Worm (Caenorhabditis elegans) whole organism, young adult: ENCODE data around the gene sel-1.

Source experiments
- B0035.1 ChIP-seq: sonication (generic microtip); optimal IDR thresholded peaks from 2 replicates; lab custom pipeline; 2016; ENCODE audit warnings: missing genetic modification characterization, mild to moderate bottlenecking, missing compliant biosample characterization, missing genotype, missing genetic modification reagents
- C17E4.6 ChIP-seq: fragments of 200-800 bp; sonication (Bioruptor generic); IDR thresholded peaks from 2 replicates; pipeline ENCODE4 v1.3.6; 2022; ENCODE audit warnings: missing genetic modification reagents, missing genetic modification characterization, missing compliant biosample characterization
- D2030.7 ChIP-seq: fragments of 200-800 bp; sonication (Bioruptor generic); IDR thresholded peaks from 2 replicates; pipeline ENCODE4 v1.3.6; 2022; ENCODE audit warnings: missing genetic modification reagents, missing genetic modification characterization, missing compliant biosample characterization
- F10E7.11 ChIP-seq: sonication (generic microtip); optimal IDR thresholded peaks from 2 replicates; lab custom pipeline; 2017; ENCODE audit warnings: mild to moderate bottlenecking, missing genetic modification characterization, moderate library complexity, missing compliant biosample characterization
- K11D2.4 ChIP-seq: fragments of 200-800 bp; sonication (Bioruptor generic); IDR thresholded peaks from 2 replicates; pipeline ENCODE4 v1.3.6; 2022; ENCODE audit warnings: missing genetic modification reagents, missing genetic modification characterization, missing compliant biosample characterization
- T07F8.4 ChIP-seq: sonication (generic microtip); optimal IDR thresholded peaks from 2 replicates; lab custom pipeline; 2016; ENCODE audit warnings: mild to moderate bottlenecking, missing genetic modification characterization, moderate library complexity, missing compliant biosample characterization
- Y53F4B.3 ChIP-seq: fragments of 200-800 bp; sonication (Bioruptor generic); IDR thresholded peaks from 2 replicates; pipeline ENCODE4 v1.3.6; 2022; ENCODE audit warnings: missing genetic modification reagents, missing genetic modification characterization, missing compliant biosample characterization
- Y95B8A.8 ChIP-seq: fragments of 200-800 bp; sonication (Bioruptor generic); IDR thresholded peaks from 2 replicates; pipeline ENCODE4 v1.3.6; 2022; ENCODE audit warnings: missing genetic modification reagents, missing genetic modification characterization, missing compliant biosample characterization
- akir-1 ChIP-seq: fragments of 200-800 bp; sonication (Bioruptor generic); optimal IDR thresholded peaks from 2 replicates; lab custom pipeline; 2018; ENCODE audit warnings: mild to moderate bottlenecking, missing genetic modification characterization, moderate library complexity, missing compliant biosample characterization
- aptf-2 ChIP-seq: fragments of 200-800 bp; sonication (Bioruptor generic); conservative IDR thresholded peaks from 2 replicates; pipeline ENCODE4 v1.3.6; 2022; ENCODE audit warnings: missing genetic modification reagents, missing genetic modification characterization, missing compliant biosample characterization
- ceh-58 ChIP-seq: fragments of 200-800 bp; sonication (Bioruptor generic); IDR thresholded peaks from 2 replicates; pipeline ENCODE4 v1.3.6; 2022; ENCODE audit warnings: missing genetic modification characterization, missing compliant biosample characterization
- die-1 ChIP-seq: sonication (generic microtip); optimal IDR thresholded peaks from 2 replicates; lab custom pipeline; 2016; ENCODE audit warnings: missing genotype, mild to moderate bottlenecking, missing genetic modification characterization, missing compliant biosample characterization
- dox-1 ChIP-seq: fragments of 200-800 bp; sonication (Bioruptor generic); IDR thresholded peaks from 2 replicates; pipeline ENCODE4 v1.3.6; 2022; ENCODE audit warnings: missing genetic modification reagents, missing genetic modification characterization, missing compliant biosample characterization
- egl-18 ChIP-seq: fragments of 200-800 bp; sonication (Bioruptor generic); IDR thresholded peaks from 2 replicates; pipeline ENCODE4 v1.3.6; 2022; ENCODE audit warnings: missing genetic modification reagents, missing genetic modification characterization, missing compliant biosample characterization
- egrh-3 ChIP-seq: fragments of 200-800 bp; sonication (Bioruptor generic); IDR thresholded peaks from 2 replicates; pipeline ENCODE4 v1.3.6; 2022; ENCODE audit warnings: missing genetic modification reagents, missing genetic modification characterization, missing compliant biosample characterization
- fkh-3 ChIP-seq: sonication (generic microtip); optimal IDR thresholded peaks from 2 replicates; lab custom pipeline; 2016; ENCODE audit warnings: mild to moderate bottlenecking, missing genetic modification characterization, missing compliant biosample characterization
- hrde-1 ChIP-seq: sonication (generic microtip); optimal IDR thresholded peaks from 2 replicates; lab custom pipeline; 2016; ENCODE audit warnings: missing genetic modification characterization, mild to moderate bottlenecking, missing compliant biosample characterization, moderate library complexity, missing genotype, missing genetic modification reagents, borderline replicate concordance
- let-526 ChIP-seq: fragments of 200-800 bp; sonication (Bioruptor generic); IDR thresholded peaks from 2 replicates; pipeline ENCODE4 v1.3.6; 2022; ENCODE audit warnings: missing genetic modification reagents, missing genetic modification characterization, missing compliant biosample characterization
- lin-35 ChIP-seq, 3 experiments: fragments of 150-350 bp in 2 of 3; sonication (generic microtip) in 1 of 3; optimal IDR thresholded peaks; 2 replicates each; lab custom pipeline; 2014 to 2018; ENCODE audit warnings: missing biosample characterization in 3 of 3, missing genetic modification characterization in 3 of 3, missing genetic modification reagents in 3 of 3
- lsl-1 ChIP-seq: fragments of 200-800 bp; sonication (Bioruptor generic); optimal IDR thresholded peaks from 2 replicates; lab custom pipeline; 2018; ENCODE audit warnings: mild to moderate bottlenecking, missing genetic modification characterization, moderate library complexity, missing compliant biosample characterization
- mcd-1 ChIP-seq: fragments of 200-800 bp; sonication (Bioruptor generic); IDR thresholded peaks from 2 replicates; pipeline ENCODE4 v1.3.6; 2022; ENCODE audit warnings: missing genetic modification reagents, missing genetic modification characterization, missing compliant biosample characterization
- mel-28 ChIP-seq: sonication (generic microtip); optimal IDR thresholded peaks from 2 replicates; lab custom pipeline; 2016; ENCODE audit warnings: borderline replicate concordance, mild to moderate bottlenecking, missing genetic modification characterization, missing compliant biosample characterization
- mxl-1 ChIP-seq: sonication (generic microtip); optimal IDR thresholded peaks from 2 replicates; lab custom pipeline; 2016; ENCODE audit warnings: missing genetic modification characterization, missing compliant biosample characterization
- nfyb-1 ChIP-seq: fragments of 200-800 bp; sonication (Bioruptor generic); IDR thresholded peaks from 2 replicates; pipeline ENCODE4 v1.3.6; 2022; ENCODE audit warnings: missing genetic modification reagents, missing genetic modification characterization, missing compliant biosample characterization
- nhr-179 ChIP-seq: sonication (generic microtip); optimal IDR thresholded peaks from 2 replicates; lab custom pipeline; 2016; ENCODE audit warnings: mild to moderate bottlenecking, missing genetic modification characterization, missing compliant biosample characterization
- pbrm-1 ChIP-seq: fragments of 200-800 bp; sonication (Bioruptor generic); IDR thresholded peaks from 2 replicates; pipeline ENCODE4 v1.3.6; 2022; ENCODE audit warnings: missing genetic modification reagents, missing genetic modification characterization, missing compliant biosample characterization
- rcor-1 ChIP-seq: fragments of 200-800 bp; sonication (Bioruptor generic); IDR thresholded peaks from 2 replicates; pipeline ENCODE4 v1.3.6; 2022; ENCODE audit warnings: missing genetic modification reagents, missing genetic modification characterization, missing compliant biosample characterization
- snpc-4 ChIP-seq, 5 experiments: fragments of 150-350 bp in 1 of 5; sonication (generic microtip) in 4 of 5; optimal IDR thresholded peaks; 2 replicates each; lab custom pipeline; 2014 to 2018; ENCODE audit warnings: missing genetic modification characterization in 5 of 5, missing biosample characterization in 3 of 5, antibody characterized with exemption in 2 of 5, mild to moderate bottlenecking in 2 of 5, missing compliant biosample characterization in 2 of 5, missing genotype in 2 of 5, moderate library complexity in 2 of 5, missing genetic modification reagents in 1 of 5
- tbp1 ChIP-seq: fragments of 200-800 bp; sonication (Bioruptor generic); optimal IDR thresholded peaks from 2 replicates; lab custom pipeline; 2018; ENCODE audit warnings: mild to moderate bottlenecking, missing genetic modification characterization, missing compliant biosample characterization
- tlf-1 ChIP-seq: fragments of 200-800 bp; sonication (Bioruptor generic); optimal IDR thresholded peaks from 2 replicates; lab custom pipeline; 2018; ENCODE audit warnings: mild to moderate bottlenecking, missing genetic modification characterization, missing compliant biosample characterization
- unc-62 ChIP-seq: fragments of 150-350 bp; optimal IDR thresholded peaks from 2 replicates; lab custom pipeline; 2014; ENCODE audit warnings: missing biosample characterization, missing genetic modification reagents, missing genetic modification characterization
- zfh-2 ChIP-seq: fragments of 200-800 bp; sonication (Bioruptor generic); conservative IDR thresholded peaks from 2 replicates; pipeline ENCODE4 v1.3.6; 2022; ENCODE audit warnings: missing genetic modification reagents, missing genetic modification characterization, missing compliant biosample characterization
- zim-3 ChIP-seq: sonication (generic microtip); optimal IDR thresholded peaks from 2 replicates; lab custom pipeline; 2017; ENCODE audit warnings: mild to moderate bottlenecking, missing genetic modification characterization, moderate library complexity, missing compliant biosample characterization
- ztf-18 ChIP-seq: sonication (generic microtip); optimal IDR thresholded peaks from 2 replicates; lab custom pipeline; 2016; ENCODE audit warnings: missing genotype, mild to moderate bottlenecking, missing genetic modification characterization, missing compliant biosample characterization
- ztf-22 ChIP-seq: fragments of 200-800 bp; sonication (Bioruptor generic); optimal IDR thresholded peaks from 2 replicates; lab custom pipeline; 2018; ENCODE audit warnings: mild to moderate bottlenecking, missing genetic modification characterization, moderate library complexity, missing compliant biosample characterization
- ztf-25 ChIP-seq: fragments of 200-800 bp; sonication (Bioruptor generic); IDR thresholded peaks from 2 replicates; pipeline ENCODE4 v1.3.6; 2022; ENCODE audit warnings: missing genetic modification reagents, missing genetic modification characterization, missing compliant biosample characterization

The sel-1 gene

ce11 chrV:12576495-12576947 lies 16.0 kb downstream of the sel-1 start, which contains the start of gene grl-23:
TSS of gene grl-23 (minus strand) at chrV:12576897.
- TF ChIP-seq ztf-22 (GFP tag; lab: Kevin White, UChicago) (no peak), egrh-3 (GFP tag; lab: Robert Waterston, UW) (peak; percentile 87)

DNA sequence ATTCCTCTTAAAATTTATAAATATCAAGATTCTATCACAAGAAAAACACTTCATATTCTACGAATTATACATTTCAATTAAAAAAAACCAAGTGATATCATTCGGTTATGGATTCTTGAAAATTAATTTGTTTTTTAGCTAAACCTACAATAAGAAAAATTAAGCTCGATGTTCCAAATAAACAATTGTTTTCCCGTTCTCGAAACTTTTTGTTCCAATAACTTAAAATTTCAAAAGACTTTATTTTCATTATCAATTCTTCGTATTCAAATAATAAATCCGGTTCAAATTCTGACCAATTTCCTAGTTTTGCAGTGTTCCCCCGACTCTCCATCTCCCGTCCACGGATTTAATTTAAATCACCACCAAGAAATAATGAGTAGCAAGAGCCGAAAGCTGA lies 18.8 kb downstream of the sel-1 start, which contains the start of gene E02A10.3:
Gene E02A10.3 (plus strand): TSS at position 301 of the 400 bp plus-strand sequence.
- TF ChIP-seq mcd-1 (GFP tag; lab: Robert Waterston, UW) = no peak
- no peak for TF ChIP-seq tbp1 (GFP tag; lab: Kevin White, UChicago)
- TF ChIP-seq zfh-2 (GFP tag; lab: Robert Waterston, UW) = no peak
- no peak for TF ChIP-seq ceh-58 (GFP tag; lab: Robert Waterston, UW)
- TF ChIP-seq tlf-1 (GFP tag; lab: Kevin White, UChicago) = no peak
- TF ChIP-seq C17E4.6 = no peak
- no peak for TF ChIP-seq pbrm-1 (GFP tag; lab: Robert Waterston, UW)
- no peak for TF ChIP-seq lin-35 (GFP tag; optimal IDR thresholded peaks at IDR 0.05; lab: Kevin White, UChicago)
- no peak for TF ChIP-seq egl-18
- TF ChIP-seq fkh-3 (tag; lab: Kevin White, UChicago) = no peak
- no peak for TF ChIP-seq mel-28
- no peak for TF ChIP-seq nhr-179
- TF ChIP-seq K11D2.4 (GFP tag; lab: Robert Waterston, UW) = no peak

- TF ChIP-seq D2030.7 (GFP tag; lab: Robert Waterston, UW) (no peak), mxl-1 (tag; lab: Kevin White, UChicago) (no peak), aptf-2 (GFP tag; lab: Robert Waterston, UW) (no peak), dox-1 (no peak), lsl-1 (no peak), zfh-2 (GFP tag; lab: Robert Waterston, UW) (no peak), egrh-3 (GFP tag; lab: Robert Waterston, UW) (no peak), Y53F4B.3 (GFP tag; lab: Robert Waterston, UW) (no peak)
Observed at ce11 chrV:12583421-12583820, 22.9 kb downstream of the sel-1 start.

ce11 chrV:12584771-12585170 lies 24.2 kb downstream of the sel-1 start:
- no peak for TF ChIP-seq ztf-18 (tag; lab: Kevin White, UChicago)
- TF ChIP-seq hrde-1 (tag; lab: Kevin White, UChicago) = no peak
- no peak for TF ChIP-seq unc-62 (GFP tag; lab: Kevin White, UChicago)
- no peak for TF ChIP-seq fkh-3 (tag; lab: Kevin White, UChicago)
- no peak for TF ChIP-seq Y95B8A.8 (GFP tag; lab: Robert Waterston, UW)
- no peak for TF ChIP-seq Y53F4B.3 (GFP tag; lab: Robert Waterston, UW)
- TF ChIP-seq snpc-4 (GFP tag; optimal IDR thresholded peaks at IDR 0.05; lab: Kevin White, UChicago) = no peak
- TF ChIP-seq snpc-4 (tag; optimal IDR thresholded peaks at IDR 0.05; lab: Kevin White, UChicago) = no peak
- no peak for TF ChIP-seq T07F8.4 (tag; lab: Kevin White, UChicago)
- TF ChIP-seq ceh-58 (GFP tag; lab: Robert Waterston, UW) = no peak
- TF ChIP-seq rcor-1 (GFP tag; lab: Robert Waterston, UW) = no peak

DNA sequence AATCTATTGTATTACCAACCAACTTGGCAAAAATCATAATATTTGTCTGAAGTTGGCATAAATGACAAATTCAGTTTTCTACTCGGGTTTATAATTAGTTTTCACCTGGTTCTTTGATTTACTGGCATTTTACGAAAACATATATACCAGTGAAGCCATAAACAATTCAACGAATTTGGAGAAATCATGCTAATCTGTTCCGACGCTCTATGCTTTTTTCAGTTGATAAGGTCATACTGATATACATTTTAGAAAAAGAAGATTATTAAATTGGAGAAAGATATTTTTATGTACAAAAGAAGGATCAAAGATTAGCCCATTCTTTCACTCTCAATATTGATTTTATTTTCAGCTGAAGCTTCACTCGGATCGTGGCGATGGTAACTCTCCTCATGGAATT lies 26.3 kb downstream of the sel-1 start:
- TF ChIP-seq let-526 (no peak), aptf-2 (GFP tag; lab: Robert Waterston, UW) (no peak), zim-3 (tag; lab: Kevin White, UChicago) (no peak), K11D2.4 (GFP tag; lab: Robert Waterston, UW) (no peak), B0035.1 (tag; lab: Kevin White, UChicago) (no peak), akir-1 (GFP tag; lab: Kevin White, UChicago) (no peak), ztf-25 (no peak), T07F8.4 (tag; lab: Kevin White, UChicago) (no peak), nfyb-1 (GFP tag; lab: Robert Waterston, UW) (no peak), zfh-2 (GFP tag; lab: Robert Waterston, UW) (no peak), die-1 (no peak), ztf-22 (GFP tag; lab: Kevin White, UChicago) (no peak), F10E7.11 (no peak)
